Fruit fly (Drosophila melanogaster) whole organism, wandering third instar larva: ENCODE results near the gene Obp18a.

Experiments used
- CG9705 ChIP-seq: fragments of 200-800 bp; sonication (Bioruptor generic); optimal IDR thresholded peaks from 2 replicates; lab custom pipeline; 2018; ENCODE audit warnings: missing biosample characterization, mild to moderate bottlenecking, missing genetic modification characterization
- CrebA ChIP-seq: fragments of 200-800 bp; sonication (Bioruptor generic); optimal IDR thresholded peaks from 2 replicates; lab custom pipeline; 2016; ENCODE audit warnings: missing biosample characterization, mild to moderate bottlenecking, missing genetic modification characterization, borderline replicate concordance
- Dfd ChIP-seq: fragments of >200 bp; optimal IDR thresholded peaks from 2 replicates; lab custom pipeline; 2017; ENCODE audit warnings: missing biosample characterization, missing genetic modification characterization
- Dif ChIP-seq: fragments of 200-275, 200-300 bp; sonication (Bioruptor generic); optimal IDR thresholded peaks from 2 replicates; lab custom pipeline; 2018; ENCODE audit warnings: missing biosample characterization, missing genetic modification characterization; ENCODE audit not compliant: partially characterized antibody
- GATAd ChIP-seq: sonication (Bioruptor generic); optimal IDR thresholded peaks from 2 replicates; lab custom pipeline; 2016; ENCODE audit warnings: missing biosample characterization, missing genetic modification characterization
- Hnf4 ChIP-seq: fragments of 200-800 bp; sonication (Bioruptor generic); optimal IDR thresholded peaks from 2 replicates; lab custom pipeline; 2016; ENCODE audit warnings: missing biosample characterization, mild to moderate bottlenecking, missing genetic modification characterization
- Hr78 ChIP-seq: fragments of >200 bp; optimal IDR thresholded peaks from 2 replicates; lab custom pipeline; 2017; ENCODE audit warnings: missing biosample characterization, missing genetic modification characterization
- Hr83 ChIP-seq: fragments of 200-300 bp; sonication (Bioruptor generic); optimal IDR thresholded peaks from 2 replicates; lab custom pipeline; 2016; ENCODE audit warnings: missing biosample characterization, mild to moderate bottlenecking, missing genetic modification characterization, moderate library complexity; ENCODE audit not compliant: poor library complexity, severe bottlenecking
- OdsH ChIP-seq: fragments of 200-800 bp; sonication (Bioruptor generic); optimal IDR thresholded peaks from 2 replicates; lab custom pipeline; 2016; ENCODE audit warnings: missing biosample characterization, mild to moderate bottlenecking, missing genetic modification characterization
- Vsx2 ChIP-seq: fragments of 200-300, 225-300 bp; sonication (Bioruptor generic); optimal IDR thresholded peaks from 2 replicates; lab custom pipeline; 2018; ENCODE audit warnings: missing biosample characterization, missing genetic modification characterization; ENCODE audit not compliant: partially characterized antibody
- br ChIP-seq: fragments of 200-800 bp; sonication (Bioruptor generic); optimal IDR thresholded peaks from 2 replicates; lab custom pipeline; 2016; ENCODE audit warnings: missing biosample characterization, missing genetic modification characterization
- dl ChIP-seq, 2 experiments: fragments of 175-275, 200-275 bp in 1 of 2; fragments of 200-275 bp in 1 of 2; sonication (Bioruptor generic); optimal IDR thresholded peaks; lab custom pipeline; 2018; ENCODE audit warnings: mild to moderate bottlenecking in 2 of 2, missing biosample characterization in 2 of 2, missing genetic modification characterization in 2 of 2, moderate library complexity in 2 of 2; ENCODE audit not compliant: partially characterized antibody in 2 of 2, insufficient read depth in 1 of 2
- dmrt93B ChIP-seq: fragments of 200-800 bp; sonication (Bioruptor generic); optimal IDR thresholded peaks from 2 replicates; lab custom pipeline; 2018; ENCODE audit warnings: missing biosample characterization, mild to moderate bottlenecking, missing genetic modification characterization
- foxo ChIP-seq, 2 experiments: fragments of 200-800 bp; sonication (Bioruptor generic); optimal IDR thresholded peaks; 2 replicates in 1 of 2; 3 replicates in 1 of 2; lab custom pipeline; 2016 to 2017; ENCODE audit warnings: missing biosample characterization in 2 of 2, missing genetic modification characterization in 2 of 2
- fru ChIP-seq: fragments of 200-800 bp; sonication (Bioruptor generic); optimal IDR thresholded peaks from 3 replicates; lab custom pipeline; 2016; ENCODE audit warnings: missing biosample characterization, mild to moderate bottlenecking, missing genetic modification characterization
- lola ChIP-seq: fragments of >200 bp; optimal IDR thresholded peaks from 2 replicates; lab custom pipeline; 2017; ENCODE audit warnings: missing biosample characterization, missing genetic modification characterization
- psq ChIP-seq: fragments of 200-800 bp; sonication (Bioruptor generic); optimal IDR thresholded peaks from 3 replicates; lab custom pipeline; 2017; ENCODE audit warnings: missing biosample characterization, mild to moderate bottlenecking, missing genetic modification characterization, moderate library complexity
- usp ChIP-seq: fragments of >200 bp; optimal IDR thresholded peaks from 2 replicates; lab custom pipeline; 2017; ENCODE audit warnings: missing biosample characterization, missing genetic modification characterization
- woc ChIP-seq: sonication (Bioruptor generic); optimal IDR thresholded peaks from 2 replicates; lab custom pipeline; 2016; ENCODE audit warnings: missing biosample characterization, mild to moderate bottlenecking, missing genetic modification characterization

Gene Obp18a

DNA sequence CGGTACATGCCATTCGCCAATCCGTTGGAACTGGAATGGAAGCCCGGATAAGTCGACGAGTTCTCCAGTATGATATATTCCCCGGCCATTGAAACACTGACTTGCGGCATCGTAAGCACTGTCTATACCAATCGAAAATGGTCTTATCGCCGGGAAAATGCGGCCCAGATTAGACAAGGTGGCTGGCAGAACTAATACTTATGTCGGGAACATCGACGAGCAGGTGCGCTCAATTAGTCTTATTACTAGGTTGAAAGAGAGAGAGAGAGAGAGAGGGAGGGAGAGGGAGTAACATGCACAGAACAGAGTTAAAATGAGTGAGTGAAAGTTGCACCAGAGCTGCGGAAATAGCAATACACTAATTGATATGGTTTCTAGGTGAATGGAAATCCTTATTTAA is 8.5 kb downstream of the Obp18a start, which contains the start of gene tgy:
Gene tgy, minus strand, starts transcription at position 101 of the 400 bp plus-strand sequence.
- no peak for TF ChIP-seq Hnf4 (GFP tag; lab: Kevin White, UChicago)
- no peak for TF ChIP-seq CrebA (GFP tag; lab: Kevin White, UChicago)
- no peak for TF ChIP-seq dmrt93B (GFP tag; lab: Kevin White, UChicago)
- TF ChIP-seq dl (GFP tag; optimal IDR thresholded peaks at IDR 0.05; lab: Kevin White, UChicago; ENCODE audit: insufficient read depth in 1 of 2, partially characterized antibody in 2 of 2) = peak in 1 of 2 experiments; percentile 6
- TF ChIP-seq usp (GFP tag; lab: Kevin White, UChicago) = no peak
- TF ChIP-seq Hr83 (GFP tag; lab: Kevin White, UChicago) = no peak
- TF ChIP-seq woc (GFP tag; lab: Kevin White, UChicago) = no peak
- peak; percentile 76 for TF ChIP-seq fru
- TF ChIP-seq Vsx2 (GFP tag; lab: Kevin White, UChicago) = no peak
- TF ChIP-seq Dif = no peak

DNA sequence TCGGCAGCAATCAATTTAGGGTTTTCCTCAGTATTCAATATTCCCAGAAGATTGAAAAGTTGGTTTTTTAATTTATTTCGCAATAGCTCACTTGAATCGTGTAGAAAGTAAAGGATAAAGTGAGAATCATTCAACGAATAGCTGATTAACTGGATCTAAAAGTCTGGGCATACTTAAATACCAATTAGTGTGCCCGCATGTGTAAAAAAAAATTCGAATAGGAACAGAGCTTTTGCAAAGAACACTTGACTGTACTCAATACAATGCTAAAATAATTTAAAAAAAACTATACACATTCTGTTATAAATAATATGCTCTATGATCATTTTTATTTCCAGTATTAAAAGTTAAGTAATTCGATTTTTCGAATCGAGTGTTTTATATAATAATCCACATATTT is 11.4 kb downstream of the Obp18a start, which contains the start of gene CG15882:
Gene CG15882, minus strand, starts transcription at position 101 of the 400 bp plus-strand sequence.
- TF ChIP-seq Hnf4 (GFP tag; lab: Kevin White, UChicago) (no peak), GATAd (GFP tag; lab: Kevin White, UChicago) (no peak), lola (GFP tag; lab: Kevin White, UChicago) (no peak), dmrt93B (GFP tag; lab: Kevin White, UChicago) (no peak), foxo (GFP tag; optimal IDR thresholded peaks at IDR 0.05; lab: Kevin White, UChicago) (no peak), psq (GFP tag; lab: Kevin White, UChicago) (no peak)
- TF ChIP-seq, all 38 proteins: peak for 0

DNA sequence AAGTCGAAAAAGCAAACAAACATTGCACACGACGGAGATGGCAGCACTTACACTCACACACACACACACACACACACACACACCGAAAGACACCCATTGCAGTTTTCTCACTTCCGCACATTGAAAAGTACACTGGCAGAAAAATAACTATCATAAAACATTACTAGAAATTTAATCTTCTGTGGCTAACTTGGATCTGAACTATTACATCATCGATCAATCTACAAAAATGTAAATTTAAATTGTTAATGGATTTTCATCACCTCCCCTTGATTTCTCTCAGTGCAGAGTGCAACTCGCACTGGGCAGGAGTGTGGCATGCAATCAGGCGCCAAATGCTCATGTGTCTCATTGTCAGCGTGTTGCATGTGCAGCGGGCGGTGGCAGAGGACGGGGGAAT is 15.3 kb downstream of the Obp18a start:
- TF ChIP-seq foxo (GFP tag; optimal IDR thresholded peaks at IDR 0.05; lab: Kevin White, UChicago) = peak in 1 of 2 experiments; percentile 4
- TF ChIP-seq Hr78 (GFP tag; lab: Kevin White, UChicago) = no peak
- no peak for TF ChIP-seq CrebA (GFP tag; lab: Kevin White, UChicago)
- TF ChIP-seq OdsH (GFP tag; lab: Kevin White, UChicago) = no peak

DNA sequence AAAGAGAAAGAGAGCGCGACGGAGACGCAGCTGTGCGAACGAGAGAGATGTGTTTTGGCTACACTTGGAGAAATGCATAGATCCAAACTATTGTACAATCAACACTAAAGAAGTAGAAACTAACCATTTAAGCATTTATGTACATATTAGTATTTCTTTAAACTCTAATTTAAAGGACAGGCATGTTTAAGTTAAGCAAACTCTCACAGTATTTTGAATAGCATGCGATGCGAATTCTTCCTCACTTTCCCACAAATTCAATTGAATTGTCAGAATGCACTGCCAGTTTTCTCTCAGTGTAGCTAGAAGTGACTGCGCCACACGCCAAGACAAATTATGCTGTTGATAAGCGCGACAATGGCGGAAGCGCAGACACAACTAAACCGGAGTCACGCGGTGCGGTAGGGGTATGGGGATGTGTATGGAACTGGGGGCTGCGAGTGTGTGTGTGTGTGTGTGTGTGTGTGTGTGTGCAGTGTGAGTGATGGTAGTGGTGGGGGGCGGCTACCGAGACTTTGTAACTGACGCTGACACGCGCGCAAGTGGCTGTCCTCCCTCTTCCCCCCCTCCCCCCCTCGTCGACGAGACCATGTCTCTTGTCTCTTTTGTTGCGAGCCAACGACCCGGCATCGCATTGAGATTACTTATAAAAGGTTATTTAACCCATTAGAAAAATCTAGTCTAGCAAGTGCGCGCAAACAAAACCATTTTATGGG is 28.7 kb downstream of the Obp18a start:
- TF ChIP-seq Hr78 (GFP tag; lab: Kevin White, UChicago) (no peak), Dfd (GFP tag; lab: Kevin White, UChicago) (peak; percentile 71)

DNA sequence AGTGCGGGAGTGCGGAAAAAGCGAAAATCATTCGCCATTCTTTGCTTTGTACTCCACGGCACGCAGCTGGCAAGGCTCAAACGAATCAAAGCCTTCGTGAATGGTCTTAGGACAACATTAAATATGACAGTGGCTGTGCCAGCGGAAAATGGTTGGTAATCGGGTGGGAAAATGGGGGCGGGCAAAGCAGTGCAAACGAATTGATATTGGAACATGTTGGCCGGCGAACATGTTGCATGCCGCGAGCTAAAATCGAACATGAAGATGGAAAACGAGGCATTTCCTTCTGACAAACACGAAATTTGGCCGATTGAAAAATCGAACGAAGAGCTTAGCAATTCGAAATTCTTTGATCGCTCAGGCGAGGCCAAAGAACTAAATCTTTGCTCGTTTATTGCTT is 39.5 kb downstream of the Obp18a start:
- TF ChIP-seq CG9705 (GFP tag; lab: Kevin White, UChicago) (no peak), br (GFP tag; lab: Kevin White, UChicago) (no peak)
